Worm (Caenorhabditis elegans): Measurements from ENCODE around the gene F11A5.16.

Gene F11A5.16

ce11 chrV:16256395-16256794 is 45.6 kb downstream of the F11A5.16 start, which contains the start of gene bgnt-1.3:
TSS of gene bgnt-1.3 (minus strand) at chrV:16256495.
- TF ChIP-seq W03F9.2 (tag; optimal IDR thresholded peaks at IDR 0.05) (no peak), him-1 (tag; optimal IDR thresholded peaks at IDR 0.05) (no peak), dao-5 (tag; optimal IDR thresholded peaks at IDR 0.05) (no peak)

DNA sequence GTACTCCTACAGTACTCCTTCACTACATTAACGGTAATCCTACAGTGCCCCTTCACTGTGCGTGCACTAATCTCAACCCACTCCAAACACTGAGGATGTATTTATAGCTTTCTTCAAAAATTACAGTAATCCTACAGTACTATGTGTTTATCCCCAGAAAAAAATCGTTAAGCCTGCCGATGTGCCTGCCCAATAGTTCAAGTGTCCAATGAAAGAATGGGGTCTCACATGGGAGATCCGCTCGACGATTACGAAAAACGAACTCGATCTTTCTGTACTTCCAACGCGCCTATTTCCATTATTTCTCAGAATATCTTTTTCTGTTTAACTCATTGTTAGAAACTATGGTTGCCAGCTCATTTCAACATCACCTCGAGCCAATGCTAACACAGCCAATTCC is 47.4 kb downstream of the F11A5.16 start, which contains the start of gene nhr-218:
nhr-218 (plus strand) TSS at position 301 of the 400 bp plus-strand sequence.
- TF ChIP-seq him-1 (tag; optimal IDR thresholded peaks at IDR 0.05) (no peak), W03F9.2 (tag; optimal IDR thresholded peaks at IDR 0.05) (no peak), dao-5 (tag; optimal IDR thresholded peaks at IDR 0.05) (no peak)

DNA sequence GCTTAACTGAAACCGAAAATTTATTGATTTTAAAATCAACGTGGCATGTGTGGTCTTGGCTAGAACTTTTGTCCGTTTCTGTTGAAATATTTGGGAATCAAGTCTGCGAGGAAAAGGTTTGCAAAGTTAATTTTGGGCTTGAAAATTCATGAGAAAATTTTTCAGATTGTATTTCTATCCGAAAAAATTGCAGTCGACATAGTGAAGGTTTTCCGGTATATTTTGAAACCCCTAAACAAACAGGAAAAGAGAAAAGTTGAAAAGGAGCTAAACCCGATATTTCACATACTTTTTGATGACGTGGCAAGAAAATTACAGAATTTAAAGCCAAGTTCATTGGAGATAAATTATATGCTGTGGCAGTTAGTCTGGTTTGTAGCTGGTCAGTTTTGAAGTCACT is 48.9 kb downstream of the F11A5.16 start, which contains the start of gene nhr-127:
nhr-127 (plus strand) TSS at position 301 of the 400 bp plus-strand sequence.
- no peak for TF ChIP-seq him-1 (tag; optimal IDR thresholded peaks at IDR 0.05)
- no peak for TF ChIP-seq dao-5 (tag; optimal IDR thresholded peaks at IDR 0.05)
- TF ChIP-seq W03F9.2 (tag; optimal IDR thresholded peaks at IDR 0.05): no peak
